Worm (Caenorhabditis elegans) whole organism, L4/young adult: ENCODE results near the gene jamp-1.

Experiments used
- dao-5 ChIP-seq: sonication (generic microtip); optimal IDR thresholded peaks from 2 replicates; lab custom pipeline; 2016; ENCODE audit warnings: missing genotype, missing genetic modification characterization, moderate library complexity, missing compliant biosample characterization
- him-1 ChIP-seq: sonication (generic microtip); optimal IDR thresholded peaks from 2 replicates; lab custom pipeline; 2016; ENCODE audit warnings: missing genotype, missing genetic modification reagents, missing genetic modification characterization, missing compliant biosample characterization

- TF ChIP-seq dao-5 (tag; lab: Kevin White, UChicago) (no peak), him-1 (tag; lab: Kevin White, UChicago) (no peak)
These were observed 47.8 kb downstream of the jamp-1 start, which contains the start of gene fos-1 for ce11 chrV:6003301-6003700.
